Fruit fly (Drosophila melanogaster) whole organism, embryonic: ENCODE data around the gene CG7601.

Experiments used
- Adf1 ChIP-seq: fragments of 200-800 bp; sonication (Bioruptor generic); IDR thresholded peaks from 2 replicates; pipeline ENCODE4 v1.3.6; 2022; ENCODE audit warnings: missing biosample characterization, missing genetic modification characterization
- Aef1 ChIP-seq: fragments of 200-800 bp; sonication (Bioruptor generic); IDR thresholded peaks from 3 replicates; pipeline ENCODE4 v1.3.6; 2022; ENCODE audit warnings: missing biosample characterization, missing genetic modification characterization
- Antp ChIP-seq: fragments of 200-800 bp; sonication (Bioruptor generic); optimal IDR thresholded peaks from 3 replicates; lab custom pipeline; 2016; ENCODE audit warnings: missing biosample characterization, missing genetic modification characterization
- Awh ChIP-seq: fragments of 200-800 bp; sonication (Bioruptor generic); IDR thresholded peaks from 2 replicates; pipeline ENCODE4, ENCODE4 v1.3.6; 2022; ENCODE audit warnings: missing biosample characterization, missing genetic modification characterization
- CG10209 ChIP-seq: fragments of 200-800 bp; sonication (Bioruptor generic); optimal IDR thresholded peaks from 3 replicates; lab custom pipeline; 2017; ENCODE audit warnings: missing biosample characterization, mild to moderate bottlenecking, missing genetic modification characterization, missing genetic modification reagents
- CG11504 ChIP-seq: fragments of 200-800 bp; sonication (Bioruptor generic); optimal IDR thresholded peaks from 3 replicates; lab custom pipeline; 2019; ENCODE audit warnings: missing biosample characterization, mild to moderate bottlenecking, missing genetic modification characterization, moderate library complexity
- CG12299 ChIP-seq: fragments of 200-800 bp; sonication (Bioruptor generic); optimal IDR thresholded peaks from 2 replicates; lab custom pipeline; 2018; ENCODE audit warnings: missing biosample characterization, mild to moderate bottlenecking, missing genetic modification characterization
- CG12769 ChIP-seq: fragments of 200-800 bp; sonication (Bioruptor generic); optimal IDR thresholded peaks from 2 replicates; lab custom pipeline; 2019; ENCODE audit warnings: missing biosample characterization, mild to moderate bottlenecking, missing genetic modification characterization, moderate library complexity
- CG13775 ChIP-seq: fragments of 200-800 bp; sonication (Bioruptor generic); optimal IDR thresholded peaks from 3 replicates; lab custom pipeline; 2017; ENCODE audit warnings: missing biosample characterization, mild to moderate bottlenecking, missing genetic modification characterization
- CG14667 ChIP-seq: fragments of 200-800 bp; sonication (Bioruptor generic); IDR thresholded peaks from 2 replicates; pipeline ENCODE4 v1.3.6; 2022; ENCODE audit warnings: missing biosample characterization, missing genetic modification characterization
- CG14860 ChIP-seq: fragments of 200-800 bp; sonication (Bioruptor generic); IDR thresholded peaks from 3 replicates; pipeline ENCODE4 v1.3.6; 2022; ENCODE audit warnings: missing biosample characterization, missing genetic modification characterization; ENCODE audit not compliant: partially characterized antibody
- CG1602 ChIP-seq: fragments of 200-800 bp; sonication (Bioruptor generic); optimal IDR thresholded peaks from 3 replicates; lab custom pipeline; 2016; ENCODE audit warnings: missing biosample characterization, missing genetic modification characterization
- CG17186 ChIP-seq: fragments of 200-800 bp; sonication (Bioruptor generic); optimal IDR thresholded peaks from 3 replicates; lab custom pipeline; 2017; ENCODE audit warnings: missing biosample characterization, missing genetic modification reagents, missing genetic modification characterization
- CG17328 ChIP-seq: fragments of 200-800 bp; sonication (Bioruptor generic); IDR thresholded peaks from 2 replicates; pipeline ENCODE4 v1.3.6; 2022; ENCODE audit warnings: missing biosample characterization, missing genetic modification characterization
- CG17361 ChIP-seq: fragments of 200-800 bp; sonication (Bioruptor generic); IDR thresholded peaks from 3 replicates; pipeline ENCODE4 v1.3.6; 2022; ENCODE audit warnings: missing biosample characterization, missing genetic modification characterization
- CG2678 ChIP-seq: fragments of 200-800 bp; sonication (Bioruptor generic); optimal IDR thresholded peaks from 3 replicates; lab custom pipeline; 2019; ENCODE audit warnings: missing biosample characterization, mild to moderate bottlenecking, missing genetic modification characterization, moderate library complexity
- CG2889 ChIP-seq: fragments of 200-800 bp; sonication (Bioruptor generic); IDR thresholded peaks from 3 replicates; pipeline ENCODE4 v1.3.6; 2022; ENCODE audit warnings: missing biosample characterization, missing genetic modification characterization
- CG30403 ChIP-seq: fragments of 200-800 bp; sonication (Bioruptor generic); optimal IDR thresholded peaks from 3 replicates; lab custom pipeline; 2016; ENCODE audit warnings: missing biosample characterization, missing genetic modification characterization
- CG32532 ChIP-seq: fragments of 200-800 bp; sonication (Bioruptor generic); IDR thresholded peaks from 2 replicates; pipeline ENCODE4 v1.3.6; 2022; ENCODE audit warnings: missing biosample characterization, missing genetic modification characterization
- CG32772 ChIP-seq: fragments of 200-800 bp; sonication (Bioruptor generic); IDR thresholded peaks from 2 replicates; pipeline ENCODE4 v1.3.6; 2022; ENCODE audit warnings: missing biosample characterization, missing genetic modification characterization
- CG33557 ChIP-seq: fragments of 200-800 bp; sonication (Bioruptor generic); optimal IDR thresholded peaks from 2 replicates; lab custom pipeline; 2019; ENCODE audit warnings: missing biosample characterization, mild to moderate bottlenecking, missing genetic modification characterization, moderate library complexity
- CG3995 ChIP-seq: fragments of 200-800 bp; sonication (Bioruptor generic); optimal IDR thresholded peaks from 3 replicates; lab custom pipeline; 2016; ENCODE audit warnings: missing biosample characterization, missing genetic modification characterization
- CHES-1-like ChIP-seq: fragments of 200-800 bp; sonication (Bioruptor generic); optimal IDR thresholded peaks from 2 replicates; lab custom pipeline; 2016; ENCODE audit warnings: missing biosample characterization, missing genetic modification characterization
- Chrac-16 ChIP-seq: fragments of 200-800 bp; sonication (Bioruptor generic); optimal IDR thresholded peaks from 3 replicates; lab custom pipeline; 2016; ENCODE audit warnings: missing biosample characterization, missing genetic modification characterization
- CkIIα-i1 ChIP-seq: fragments of 200-800 bp; sonication (Bioruptor generic); IDR thresholded peaks from 2 replicates; pipeline ENCODE4 v1.3.6; 2022; ENCODE audit warnings: missing biosample characterization, missing genetic modification characterization
- CoRest ChIP-seq: fragments of 200-800 bp; sonication (Bioruptor generic); optimal IDR thresholded peaks from 3 replicates; lab custom pipeline; 2018; ENCODE audit warnings: missing biosample characterization, mild to moderate bottlenecking, missing genetic modification characterization, moderate library complexity
- Dbx ChIP-seq: fragments of 200-800 bp; sonication (Bioruptor generic); IDR thresholded peaks from 3 replicates; pipeline ENCODE4 v1.3.6; 2022; ENCODE audit warnings: missing biosample characterization, missing genetic modification characterization
- Hand ChIP-seq: fragments of 200-800 bp; sonication (Bioruptor generic); optimal IDR thresholded peaks from 2 replicates; lab custom pipeline; 2017; ENCODE audit warnings: mild to moderate bottlenecking, missing biosample characterization, missing genetic modification reagents, missing genetic modification characterization
- NFAT ChIP-seq: fragments of 200-800 bp; sonication (Bioruptor generic); IDR thresholded peaks from 2 replicates; pipeline ENCODE4 v1.3.6; 2022; ENCODE audit warnings: missing biosample characterization, missing genetic modification characterization
- Side ChIP-seq: fragments of 200-800 bp; sonication (Bioruptor generic); optimal IDR thresholded peaks from 2 replicates; lab custom pipeline; 2016; ENCODE audit warnings: missing biosample characterization, missing genetic modification characterization
- al ChIP-seq: fragments of 200-800 bp; sonication (Bioruptor generic); IDR thresholded peaks from 2 replicates; pipeline ENCODE4 v1.3.6; 2022; ENCODE audit warnings: missing biosample characterization, missing genetic modification characterization
- chif ChIP-seq, 2 experiments: fragments of 200-800 bp; sonication (Bioruptor generic); optimal IDR thresholded peaks; 3 replicates each; lab custom pipeline; 2016; ENCODE audit warnings: missing biosample characterization in 2 of 2, missing genetic modification characterization in 2 of 2
- gcm ChIP-seq: fragments of 200-800 bp; sonication (Bioruptor generic); optimal IDR thresholded peaks from 2 replicates; lab custom pipeline; 2019; ENCODE audit warnings: missing biosample characterization, mild to moderate bottlenecking, missing genetic modification characterization, moderate library complexity
- gro ChIP-seq: fragments of 200-800 bp; sonication (Bioruptor generic); optimal IDR thresholded peaks from 2 replicates; lab custom pipeline; 2016; ENCODE audit warnings: missing biosample characterization, missing genetic modification characterization
- hbn ChIP-seq: fragments of 200-800 bp; sonication (Bioruptor generic); IDR thresholded peaks from 2 replicates; pipeline ENCODE4 v1.3.6; 2022; ENCODE audit warnings: missing biosample characterization, missing genetic modification characterization; ENCODE audit not compliant: partially characterized antibody
- hkb ChIP-seq, 2 experiments: fragments of 200-800 bp in 1 of 2; fragments of >200 bp in 1 of 2; sonication (Bioruptor generic) in 1 of 2; IDR thresholded peaks in 1 of 2; optimal IDR thresholded peaks in 1 of 2; 2 replicates each; pipeline versions ENCODE4 v1.3.6 to Lab custom; 2017 to 2022; ENCODE audit warnings: missing biosample characterization in 1 of 2, missing genetic modification characterization in 1 of 2
- kni ChIP-seq: fragments of 200-800 bp; sonication (Bioruptor generic); optimal IDR thresholded peaks from 3 replicates; lab custom pipeline; 2017; ENCODE audit warnings: mild to moderate bottlenecking, missing biosample characterization, missing genetic modification reagents, missing genetic modification characterization
- lmd ChIP-seq: fragments of 200-800 bp; sonication (Bioruptor generic); IDR thresholded peaks from 2 replicates; pipeline ENCODE4 v1.3.6; 2022; ENCODE audit warnings: missing biosample characterization, missing genetic modification characterization
- nerfin-2 ChIP-seq: fragments of 200-800 bp; sonication (Bioruptor generic); IDR thresholded peaks from 2 replicates; pipeline ENCODE4 v1.3.6; 2022; ENCODE audit warnings: missing biosample characterization, missing genetic modification characterization; ENCODE audit not compliant: partially characterized antibody
- odd ChIP-seq: fragments of 200-800 bp; sonication (Bioruptor generic); optimal IDR thresholded peaks from 2 replicates; lab custom pipeline; 2017; ENCODE audit warnings: missing biosample characterization, mild to moderate bottlenecking, missing genetic modification characterization
- phol ChIP-seq: fragments of 200-800 bp; sonication (Bioruptor generic); optimal IDR thresholded peaks from 3 replicates; lab custom pipeline; 2018; ENCODE audit warnings: missing biosample characterization, mild to moderate bottlenecking, missing genetic modification characterization, moderate library complexity
- pum ChIP-seq: fragments of 200-800 bp; sonication (Bioruptor generic); optimal IDR thresholded peaks from 2 replicates; lab custom pipeline; 2016; ENCODE audit warnings: missing biosample characterization, missing genetic modification characterization
- run ChIP-seq: fragments of 200-800 bp; sonication (Bioruptor generic); optimal IDR thresholded peaks from 3 replicates; lab custom pipeline; 2018; ENCODE audit warnings: missing biosample characterization, mild to moderate bottlenecking, missing genetic modification characterization
- sim ChIP-seq: fragments of 200-800 bp; sonication (Bioruptor generic); IDR thresholded peaks from 2 replicates; pipeline ENCODE4 v1.3.6; 2022; ENCODE audit warnings: missing biosample characterization, missing genetic modification characterization
- stc ChIP-seq: fragments of 200-800 bp; sonication (Bioruptor generic); IDR thresholded peaks from 2 replicates; pipeline ENCODE4 v1.3.6; 2022; ENCODE audit warnings: missing biosample characterization, missing genetic modification characterization
- tx ChIP-seq: fragments of 200-800 bp; sonication (Bioruptor generic); optimal IDR thresholded peaks from 2 replicates; lab custom pipeline; 2016; ENCODE audit warnings: missing biosample characterization, missing genetic modification characterization
- zen2 ChIP-seq: fragments of 200-800 bp; sonication (Bioruptor generic); IDR thresholded peaks from 3 replicates; pipeline ENCODE4 v1.3.6; 2022; ENCODE audit warnings: missing biosample characterization, missing genetic modification characterization; ENCODE audit not compliant: partially characterized antibody

The CG7601 gene

dm6 chr3R:29772090-29772794 lies 35.7 kb upstream of the CG7601 start (continued):
- no peak for TF ChIP-seq Adf1
- TF ChIP-seq, all 482 proteins: peak for 127

- TF ChIP-seq CoRest (tag; lab: Kevin White, UChicago) (no peak), CG17186 (GFP tag; lab: Kevin White, UChicago) (no peak), CkIIα-i1 (GFP tag; lab: Robert Waterston, UW) (no peak), nerfin-2 (GFP tag; lab: Robert Waterston, UW) (no peak; the same call in 1 of the 2 replicates), lmd (no peak), CG3995 (GFP tag; lab: Kevin White, UChicago) (no peak), CG17361 (GFP tag; lab: Robert Waterston, UW) (no peak), stc (GFP tag; lab: Robert Waterston, UW) (peak; percentile 50; the same call in 1 of the 2 replicates), CG12299 (no peak), Chrac-16 (GFP tag; lab: Kevin White, UChicago) (no peak), CG14667 (GFP tag; lab: Robert Waterston, UW) (no peak), odd (GFP tag; lab: Kevin White, UChicago) (peak; percentile 11), CG32532 (GFP tag; lab: Robert Waterston, UW) (no peak), CG32772 (GFP tag; lab: Robert Waterston, UW) (no peak), NFAT (no peak), CG13775 (no peak), CG30403 (GFP tag; lab: Kevin White, UChicago) (no peak), CG14860 (GFP tag; lab: Robert Waterston, UW) (no peak), Hand (GFP tag; lab: Kevin White, UChicago) (peak; percentile 65), sim (GFP tag; lab: Robert Waterston, UW) (0 out of 2 replicates have a peak, but pooled peaks have one; percentile 12), chif (GFP tag; optimal IDR thresholded peaks at IDR 0.05; lab: Kevin White, UChicago) (no peak), CG33557 (no peak), CG12769 (tag; lab: Kevin White, UChicago) (peak; percentile 47), tx (GFP tag; lab: Kevin White, UChicago) (no peak), CG11504 (tag; lab: Kevin White, UChicago) (no peak), gro (no peak), hbn (GFP tag; lab: Robert Waterston, UW) (peak; percentile 42; the same call in 1 of the 2 replicates), kni (GFP tag; lab: Kevin White, UChicago) (peak; percentile 76), hkb (optimal IDR thresholded peaks at IDR 0.05; lab: Kevin White, UChicago) (no peak), hkb (GFP tag; IDR thresholded peaks at IDR 0.05; lab: Robert Waterston, UW) (0 out of 2 replicates have a peak, but pooled peaks have one; percentile 18), zen2 (peak; percentile 91; the same call in 2 of the 3 replicates), Awh (GFP tag; lab: Robert Waterston, UW) (no peak), pum (GFP tag; lab: Kevin White, UChicago) (no peak), phol (tag; lab: Kevin White, UChicago) (no peak), CG2889 (no peak), gcm (GFP tag; lab: Kevin White, UChicago) (peak; percentile 55), Antp (GFP tag; lab: Kevin White, UChicago) (no peak), Aef1 (GFP tag; lab: Robert Waterston, UW) (no peak), Dbx (GFP tag; lab: Robert Waterston, UW) (no peak), Side (no peak), CG17328 (GFP tag; lab: Robert Waterston, UW) (0 out of 2 replicates have a peak, but pooled peaks have one; percentile 12), CHES-1-like (no peak), CG2678 (no peak), al (GFP tag; lab: Robert Waterston, UW) (no peak), run (tag; lab: Kevin White, UChicago) (no peak), CG1602 (GFP tag; lab: Kevin White, UChicago) (no peak), CG10209 (GFP tag; lab: Kevin White, UChicago) (no peak)
Observed at dm6 chr3R:29771645-29772089, 35.1 kb upstream of the CG7601 start.
